Worm (Caenorhabditis elegans) whole organism, L1 larva: ENCODE data around the gene fbxc-32.

Experiments
- C04F5.9 ChIP-seq: sonication (generic microtip); optimal IDR thresholded peaks from 2 replicates; lab custom pipeline; 2016; ENCODE audit warnings: missing genetic modification characterization, missing compliant biosample characterization
- blmp-1 ChIP-seq: fragments of 150-350 bp; optimal IDR thresholded peaks from 2 replicates; lab custom pipeline; 2014; ENCODE audit warnings: missing biosample characterization, missing genetic modification characterization
- ces-1 ChIP-seq: fragments of 150-350 bp; optimal IDR thresholded peaks from 2 replicates; lab custom pipeline; 2014; ENCODE audit warnings: missing biosample characterization, missing genetic modification reagents, missing genetic modification characterization
- elt-3 ChIP-seq, 6 experiments: fragments of 150-350 bp in 1 of 6; sonication (generic microtip); optimal IDR thresholded peaks; 2 replicates each; lab custom pipeline; 2017 to 2018; ENCODE audit warnings: missing biosample characterization in 6 of 6, missing genetic modification characterization in 6 of 6, inconsistent platforms in 1 of 6
- ets-5 ChIP-seq: fragments of 200-800 bp; sonication (Bioruptor generic); IDR thresholded peaks from 2 replicates; pipeline ENCODE4 v1.3.6; 2022; ENCODE audit warnings: missing genetic modification characterization, missing compliant biosample characterization
- lin-35 ChIP-seq, 2 experiments: fragments of 150-350 bp; optimal IDR thresholded peaks; 2 replicates each; lab custom pipeline; 2014; ENCODE audit warnings: missing biosample characterization in 2 of 2, missing genetic modification characterization in 2 of 2, missing genetic modification reagents in 2 of 2
- lir-3 ChIP-seq: sonication (generic microtip); optimal IDR thresholded peaks from 2 replicates; lab custom pipeline; 2016; ENCODE audit warnings: mild to moderate bottlenecking, missing genetic modification characterization, moderate library complexity, missing compliant biosample characterization; ENCODE audit not compliant: poor library complexity
- nhr-28 ChIP-seq: fragments of 150-350 bp; optimal IDR thresholded peaks from 2 replicates; lab custom pipeline; 2014; ENCODE audit warnings: missing biosample characterization, missing genetic modification characterization
- nhr-47 ChIP-seq: sonication (generic microtip); optimal IDR thresholded peaks from 2 replicates; lab custom pipeline; 2016; ENCODE audit warnings: mild to moderate bottlenecking, missing genetic modification characterization, moderate library complexity, missing compliant biosample characterization
- rnt-1 ChIP-seq: sonication (generic microtip); optimal IDR thresholded peaks from 2 replicates; lab custom pipeline; 2016; ENCODE audit warnings: mild to moderate bottlenecking, missing genetic modification characterization, moderate library complexity, missing compliant biosample characterization
- skn-1 ChIP-seq: fragments of 150-350 bp; optimal IDR thresholded peaks from 2 replicates; lab custom pipeline; 2014; ENCODE audit warnings: missing biosample characterization, missing genetic modification characterization
- unc-62 ChIP-seq: fragments of 150-350 bp; optimal IDR thresholded peaks from 2 replicates; lab custom pipeline; 2014; ENCODE audit warnings: missing biosample characterization, missing genetic modification reagents, missing genetic modification characterization
- unc-86 ChIP-seq: sonication (generic microtip); optimal IDR thresholded peaks from 2 replicates; lab custom pipeline; 2016; ENCODE audit warnings: missing genetic modification characterization, missing compliant biosample characterization
- zip-4 ChIP-seq: fragments of 200-800 bp; sonication (Bioruptor generic); optimal IDR thresholded peaks from 2 replicates; lab custom pipeline; 2018; ENCODE audit warnings: mild to moderate bottlenecking, missing genetic modification characterization, moderate library complexity, missing compliant biosample characterization

DNA sequence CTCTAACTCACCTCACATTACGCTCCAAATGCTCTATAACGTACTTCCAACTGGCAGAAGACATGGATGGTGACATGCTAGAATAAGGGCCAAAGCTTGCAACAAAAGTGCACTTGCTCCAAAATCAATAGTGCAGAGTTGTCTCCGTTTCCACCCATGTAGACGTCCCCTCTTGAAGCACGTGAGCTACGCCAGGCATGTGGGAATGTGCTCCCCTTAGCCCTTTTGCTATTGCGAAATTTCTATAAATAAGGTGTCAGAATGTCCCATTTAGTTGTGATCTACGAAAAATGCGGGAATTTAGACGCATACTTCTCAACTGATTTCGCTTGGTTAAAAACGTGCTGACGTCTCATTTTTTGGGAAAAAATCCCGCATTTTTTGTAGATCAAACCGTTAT is 2.4 kb upstream of the fbxc-32 start:
- TF ChIP-seq lin-35 (GFP tag; optimal IDR thresholded peaks at IDR 0.05; lab: Kevin White, UChicago) (peak in 1 of 2 experiments; percentile 2), C04F5.9 (no peak), ces-1 (no peak), unc-86 (tag; lab: Kevin White, UChicago) (peak; percentile 21), nhr-47 (tag; lab: Kevin White, UChicago) (no peak), ets-5 (GFP tag; lab: Robert Waterston, UW) (no peak), zip-4 (GFP tag; lab: Kevin White, UChicago) (peak; percentile 48), blmp-1 (tag; lab: Kevin White, UChicago) (no peak), skn-1 (tag; lab: Kevin White, UChicago) (no peak), nhr-28 (tag; lab: Kevin White, UChicago) (no peak), rnt-1 (tag; lab: Kevin White, UChicago) (no peak), unc-62 (GFP tag; lab: Kevin White, UChicago) (no peak), elt-3 (tag; optimal IDR thresholded peaks at IDR 0.05; lab: Kevin White, UChicago) (no peak), lir-3 (tag; lab: Kevin White, UChicago) (no peak)
